Worm (Caenorhabditis elegans) whole organism, young adult: Measurements from ENCODE around the gene fbxa-61.

Source experiments
- B0261.1 ChIP-seq: sonication (generic microtip); optimal IDR thresholded peaks from 2 replicates; lab custom pipeline; 2016; ENCODE audit warnings: mild to moderate bottlenecking, missing genetic modification characterization, moderate library complexity, missing compliant biosample characterization
- egrh-3 ChIP-seq: fragments of 200-800 bp; sonication (Bioruptor generic); IDR thresholded peaks from 2 replicates; pipeline ENCODE4 v1.3.6; 2022; ENCODE audit warnings: missing genetic modification reagents, missing genetic modification characterization, missing compliant biosample characterization

- no peak for TF ChIP-seq egrh-3 (GFP tag; lab: Robert Waterston, UW)
- no peak for TF ChIP-seq B0261.1 (tag; lab: Kevin White, UChicago)
Measured at ce11 chrIII:1196192-1196591, 42.7 kb upstream of the fbxa-61 start, which contains the start of gene dss-1.
